Worm (Caenorhabditis elegans): Measurements from ENCODE around the gene C28H8.2.

Gene C28H8.2

DNA sequence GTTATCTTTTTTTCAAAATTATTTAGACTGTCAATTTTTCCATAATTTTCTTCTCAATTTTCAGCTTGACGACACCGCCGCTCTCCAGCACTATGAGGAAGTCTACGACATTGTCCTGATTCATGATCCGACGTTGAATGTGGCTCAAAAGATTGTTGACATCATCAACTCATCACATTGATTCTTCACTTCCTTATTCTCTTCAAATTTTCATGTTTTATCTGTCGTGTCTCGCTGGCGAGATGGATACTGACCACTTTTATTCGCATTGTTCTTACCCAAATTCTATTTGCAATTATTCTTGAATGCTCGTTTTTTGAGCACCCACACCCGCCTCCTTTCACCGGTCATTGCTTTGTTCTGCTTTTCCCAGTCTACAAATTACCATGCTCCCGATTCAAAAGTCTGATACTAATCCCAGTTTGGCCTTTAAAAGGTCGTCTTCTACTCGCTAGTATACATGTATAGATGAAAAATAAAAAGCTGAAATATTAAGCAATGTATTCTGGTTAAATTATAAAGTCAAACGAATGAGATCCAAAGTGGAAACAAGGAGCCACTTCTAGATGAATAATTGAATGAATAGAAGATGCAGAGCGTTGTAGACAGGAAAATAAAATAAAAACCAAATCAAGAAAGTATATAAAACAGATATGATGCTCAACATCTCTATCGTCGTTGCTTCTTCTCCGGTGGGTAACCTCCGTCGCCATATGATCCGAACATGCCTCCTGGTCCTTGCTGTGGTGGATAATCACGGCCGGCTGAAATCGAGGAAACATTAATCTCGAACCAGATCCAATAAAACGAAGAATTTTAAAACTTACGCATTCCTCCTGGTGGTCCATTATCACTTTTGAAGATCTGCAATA, 33.2 kb downstream of the C28H8.2 start:
- TF ChIP-seq daf-19 (GFP tag; conservative IDR thresholded peaks at IDR 0.05) (no peak), lin-29 (GFP tag; IDR thresholded peaks at IDR 0.05) (no peak), aha-1 (tag) (peak; percentile 73), php-3 (GFP tag; IDR thresholded peaks at IDR 0.05) (no peak), fkh-10 (GFP tag; optimal IDR thresholded peaks at IDR 0.05) (no peak), rbr-2 (tag; optimal IDR thresholded peaks at IDR 0.05) (no peak), ama-1 (optimal IDR thresholded peaks at IDR 0.05) (no peak), snpc-4 (tag; optimal IDR thresholded peaks at IDR 0.05) (no peak), Y105C5A.15 (GFP tag; IDR thresholded peaks at IDR 0.05) (0 out of 2 replicates have a peak, but pooled peaks have one; percentile 5), ZK337.2 (GFP tag; IDR thresholded peaks at IDR 0.05) (no peak), R02D3.7 (tag; optimal IDR thresholded peaks at IDR 0.05) (no peak), F37D6.2 (tag; optimal IDR thresholded peaks at IDR 0.05) (no peak), unc-62 (GFP tag; optimal IDR thresholded peaks at IDR 0.05 in 1 of 2) (no peak), unc-62 (tag; optimal IDR thresholded peaks at IDR 0.05) (no peak), ztf-11 (tag; optimal IDR thresholded peaks at IDR 0.05) (no peak), egl-43 (GFP tag; IDR thresholded peaks at IDR 0.05) (peak; percentile 59; the same call in 1 of the 2 replicates), daf-12 (tag; optimal IDR thresholded peaks at IDR 0.05) (no peak), Y5F2A.4 (GFP tag; optimal IDR thresholded peaks at IDR 0.05) (peak; percentile 6), dmd-8 (GFP tag; IDR thresholded peaks at IDR 0.05) (no peak), zip-11 (GFP tag; IDR thresholded peaks at IDR 0.05) (no peak), tra-1 (GFP tag; IDR thresholded peaks at IDR 0.05) (no peak), lin-15B (tag; optimal IDR thresholded peaks at IDR 0.05) (no peak), zag-1 (tag; optimal IDR thresholded peaks at IDR 0.05) (no peak), mdl-1 (tag; optimal IDR thresholded peaks at IDR 0.05) (no peak), ceh-28 (tag; optimal IDR thresholded peaks at IDR 0.05) (no peak), tag-97 (GFP tag; IDR thresholded peaks at IDR 0.05) (no peak), nhr-25 (tag; optimal IDR thresholded peaks at IDR 0.05; ENCODE audit: borderline replicate concordance, insufficient read depth) (peak; percentile 45), nhr-41 (GFP tag; IDR thresholded peaks at IDR 0.05) (no peak), ceh-62 (tag; optimal IDR thresholded peaks at IDR 0.05) (no peak), saeg-2 (GFP tag; IDR thresholded peaks at IDR 0.05) (no peak), snpc-1.2 (GFP tag; IDR thresholded peaks at IDR 0.05) (no peak), ces-1 (GFP tag; optimal IDR thresholded peaks at IDR 0.05) (no peak), nhr-77 (tag; optimal IDR thresholded peaks at IDR 0.05) (peak; percentile 17), nhr-237 (tag; optimal IDR thresholded peaks at IDR 0.05) (no peak), gei-8 (GFP tag; optimal IDR thresholded peaks at IDR 0.05) (peak; percentile 2), ceh-20 (GFP tag; IDR thresholded peaks at IDR 0.05) (0 out of 2 replicates have a peak, but pooled peaks have one; percentile 10), skn-1 (tag; optimal IDR thresholded peaks at IDR 0.05) (no peak), nhr-111 (GFP tag; optimal IDR thresholded peaks at IDR 0.05) (no peak), cey-2 (tag; optimal IDR thresholded peaks at IDR 0.05; ENCODE audit: borderline replicate concordance, insufficient read depth) (no peak), hlh-11 (tag; optimal IDR thresholded peaks at IDR 0.05) (peak; percentile 14), vab-7 (GFP tag; IDR thresholded peaks at IDR 0.05) (no peak), dmd-6 (GFP tag; IDR thresholded peaks at IDR 0.05) (no peak), mes-2 (tag; optimal IDR thresholded peaks at IDR 0.05; ENCODE audit: poor library complexity, severe bottlenecking) (peak; percentile 36), ZK546.5 (tag; optimal IDR thresholded peaks at IDR 0.05) (no peak), nhr-48 (tag; optimal IDR thresholded peaks at IDR 0.05) (peak; percentile 14), dpl-1 (GFP tag; optimal IDR thresholded peaks at IDR 0.05) (no peak), F44E2.7 (GFP tag; IDR thresholded peaks at IDR 0.05) (no peak), F26F4.8 (GFP tag; conservative IDR thresholded peaks at IDR 0.05) (no peak), nhr-6 (tag; optimal IDR thresholded peaks at IDR 0.05) (no peak), mxl-2 (GFP tag; conservative IDR thresholded peaks at IDR 0.05) (0 out of 2 replicates have a peak, but pooled peaks have one; percentile 5), zfp-2 (tag; optimal IDR thresholded peaks at IDR 0.05) (no peak)
